Worm (Caenorhabditis elegans): ENCODE data around the gene spk-1.

Gene spk-1

ce11 chrIII:9471996-9472395, 15.6 kb downstream of the spk-1 start:
- TF ChIP-seq fkh-4 (tag; optimal IDR thresholded peaks at IDR 0.05; ENCODE audit: borderline replicate concordance) (no peak), dsc-1 (tag; optimal IDR thresholded peaks at IDR 0.05) (no peak), pqm-1 (tag; optimal IDR thresholded peaks at IDR 0.05) (no peak), skn-1 (tag; optimal IDR thresholded peaks at IDR 0.05) (no peak), lin-13 (GFP tag; optimal IDR thresholded peaks at IDR 0.05) (no peak), lin-14 (GFP tag; optimal IDR thresholded peaks at IDR 0.05) (no peak), lir-3 (tag; optimal IDR thresholded peaks at IDR 0.05; ENCODE audit: poor library complexity) (no peak), nhr-237 (tag; optimal IDR thresholded peaks at IDR 0.05) (no peak), unc-130 (tag; optimal IDR thresholded peaks at IDR 0.05) (no peak)

- no peak for TF ChIP-seq unc-130 (tag; optimal IDR thresholded peaks at IDR 0.05)
- no peak for TF ChIP-seq lin-35 (GFP tag; optimal IDR thresholded peaks at IDR 0.05)
- TF ChIP-seq ztf-4 (tag; optimal IDR thresholded peaks at IDR 0.05), result no peak
- TF ChIP-seq fkh-4 (tag; optimal IDR thresholded peaks at IDR 0.05; ENCODE audit: borderline replicate concordance), result no peak
- no peak for TF ChIP-seq irx-1 (tag; optimal IDR thresholded peaks at IDR 0.05)
- TF ChIP-seq ama-1 (optimal IDR thresholded peaks at IDR 0.05), result no peak
- TF ChIP-seq mep-1 (tag; optimal IDR thresholded peaks at IDR 0.05), result no peak
- no peak for TF ChIP-seq C04F5.9 (tag; optimal IDR thresholded peaks at IDR 0.05)
- TF ChIP-seq zip-4 (GFP tag; optimal IDR thresholded peaks at IDR 0.05), result no peak
- TF ChIP-seq C16A3.4 (tag; optimal IDR thresholded peaks at IDR 0.05), result no peak
- no peak for TF ChIP-seq ces-1 (GFP tag; optimal IDR thresholded peaks at IDR 0.05)
- TF ChIP-seq lin-39 (tag; optimal IDR thresholded peaks at IDR 0.05), result no peak
- no peak for TF ChIP-seq tlp-1 (tag; optimal IDR thresholded peaks at IDR 0.05)
- TF ChIP-seq nhr-47 (tag; optimal IDR thresholded peaks at IDR 0.05), result no peak
- no peak for TF ChIP-seq alr-1 (tag; optimal IDR thresholded peaks at IDR 0.05; ENCODE audit: borderline replicate concordance)
- no peak for TF ChIP-seq snpc-4 (tag; optimal IDR thresholded peaks at IDR 0.05)
Observed at ce11 chrIII:9472464-9472863, 16.1 kb downstream of the spk-1 start.

- TF ChIP-seq C04F5.9 (tag; optimal IDR thresholded peaks at IDR 0.05) (no peak), lin-14 (GFP tag; optimal IDR thresholded peaks at IDR 0.05) (peak; percentile 23), blmp-1 (tag; optimal IDR thresholded peaks at IDR 0.05) (peak; percentile 16), nhr-12 (tag; optimal IDR thresholded peaks at IDR 0.05) (no peak), lsy-2 (tag; optimal IDR thresholded peaks at IDR 0.05) (no peak), Y116A8C.19 (tag; optimal IDR thresholded peaks at IDR 0.05; ENCODE audit: borderline replicate concordance) (no peak), nhr-237 (tag; optimal IDR thresholded peaks at IDR 0.05) (no peak), lir-3 (tag; optimal IDR thresholded peaks at IDR 0.05; ENCODE audit: poor library complexity) (no peak), vab-15 (tag; optimal IDR thresholded peaks at IDR 0.05) (no peak), ces-1 (GFP tag; optimal IDR thresholded peaks at IDR 0.05) (no peak), egl-13 (tag; optimal IDR thresholded peaks at IDR 0.05) (no peak), isw-1 (GFP tag; IDR thresholded peaks at IDR 0.05) (no peak), nhr-84 (tag; optimal IDR thresholded peaks at IDR 0.05) (no peak), unc-30 (tag; optimal IDR thresholded peaks at IDR 0.05) (no peak), nhr-20 (tag; optimal IDR thresholded peaks at IDR 0.05) (no peak), jun-1 (tag; optimal IDR thresholded peaks at IDR 0.05) (peak; percentile 16), pqm-1 (tag; optimal IDR thresholded peaks at IDR 0.05) (peak; percentile 60), elt-3 (tag; optimal IDR thresholded peaks at IDR 0.05) (peak in 1 of 6 experiments; percentile 26), efl-1 (optimal IDR thresholded peaks at IDR 0.05) (no peak), efl-1 (GFP tag; optimal IDR thresholded peaks at IDR 0.05 in 1 of 2) (peak in 1 of 2 experiments; percentile 56), hlh-4 (tag; optimal IDR thresholded peaks at IDR 0.05) (no peak), nhr-77 (tag; optimal IDR thresholded peaks at IDR 0.05) (no peak)
Observed at ce11 chrIII:9474501-9474900, 18.1 kb downstream of the spk-1 start.

DNA sequence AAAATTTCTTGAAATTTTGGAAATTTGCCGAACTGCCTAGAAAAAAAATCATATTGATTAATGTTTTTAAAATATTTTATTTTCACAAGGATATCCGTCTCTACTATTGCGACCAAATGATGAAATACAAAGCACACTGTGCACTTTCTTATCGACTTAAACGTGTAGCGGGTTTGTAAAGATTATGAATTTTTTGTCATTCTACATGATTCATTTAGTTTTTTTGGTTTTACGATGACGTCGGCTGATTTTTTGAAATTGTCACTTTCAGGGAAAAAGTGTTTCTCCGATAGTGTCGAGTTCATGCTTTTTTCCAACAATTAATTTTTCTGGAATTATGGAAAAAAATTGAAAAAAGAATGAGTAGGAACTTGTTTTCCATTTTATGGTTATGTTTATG, 20.2 kb downstream of the spk-1 start:
- TF ChIP-seq nhr-12 (tag; optimal IDR thresholded peaks at IDR 0.05), result no peak
- no peak for TF ChIP-seq nhr-71 (tag; optimal IDR thresholded peaks at IDR 0.05)

Measured in whole organism, L1 larva.